Fruit fly (Drosophila melanogaster) whole organism, adult: ENCODE data around the gene CG8539.

Experiments
- CG11617 ChIP-seq: fragments of 200-800 bp; sonication (Bioruptor generic); optimal IDR thresholded peaks from 2 replicates; lab custom pipeline; 2017; ENCODE audit warnings: mild to moderate bottlenecking, missing biosample characterization, missing genetic modification reagents, missing genetic modification characterization
- CG12768 ChIP-seq: fragments of 200-800 bp; sonication (Bioruptor generic); optimal IDR thresholded peaks from 2 replicates; lab custom pipeline; 2017; ENCODE audit warnings: missing biosample characterization, missing genetic modification characterization, mild to moderate bottlenecking, moderate library complexity, missing genetic modification reagents
- CG14711 ChIP-seq: fragments of 200-800 bp; sonication (Bioruptor generic); optimal IDR thresholded peaks from 2 replicates; lab custom pipeline; 2018; ENCODE audit warnings: missing biosample characterization, mild to moderate bottlenecking, missing genetic modification characterization, moderate library complexity
- CG1620 ChIP-seq: fragments of 200-800 bp; sonication (Bioruptor generic); optimal IDR thresholded peaks from 2 replicates; lab custom pipeline; 2016; ENCODE audit warnings: missing biosample characterization, missing genetic modification characterization
- CG33017 ChIP-seq: fragments of 200-800 bp; sonication (Bioruptor generic); optimal IDR thresholded peaks from 2 replicates; lab custom pipeline; 2018; ENCODE audit warnings: missing biosample characterization, mild to moderate bottlenecking, missing genetic modification characterization, moderate library complexity
- CG5204 ChIP-seq: fragments of 200-800 bp; sonication (Bioruptor generic); optimal IDR thresholded peaks from 2 replicates; lab custom pipeline; 2016; ENCODE audit warnings: missing biosample characterization, missing genetic modification characterization
- CG7045 ChIP-seq: fragments of 200-800 bp; sonication (Bioruptor generic); optimal IDR thresholded peaks from 2 replicates; lab custom pipeline; 2017; ENCODE audit warnings: missing biosample characterization, mild to moderate bottlenecking, missing genetic modification characterization
- CG7101 ChIP-seq: fragments of 200-800 bp; sonication (Bioruptor generic); optimal IDR thresholded peaks from 2 replicates; lab custom pipeline; 2018; ENCODE audit warnings: missing biosample characterization, mild to moderate bottlenecking, missing genetic modification characterization, moderate library complexity
- Clk ChIP-seq: fragments of 200-800 bp; sonication (Bioruptor generic); optimal IDR thresholded peaks from 2 replicates; lab custom pipeline; 2017; ENCODE audit warnings: missing biosample characterization, missing genetic modification characterization
- Crg-1 ChIP-seq: fragments of 200-800 bp; sonication (Bioruptor generic); optimal IDR thresholded peaks from 2 replicates; lab custom pipeline; 2016; ENCODE audit warnings: missing biosample characterization, missing genetic modification characterization
- Hr96 ChIP-seq: fragments of 200-800 bp; sonication (Bioruptor generic); optimal IDR thresholded peaks from 2 replicates; lab custom pipeline; 2016; ENCODE audit warnings: missing biosample characterization, missing genetic modification characterization
- Mnt ChIP-seq: fragments of 200-800 bp; sonication (Bioruptor generic); optimal IDR thresholded peaks from 2 replicates; lab custom pipeline; 2016; ENCODE audit warnings: missing biosample characterization, mild to moderate bottlenecking, missing genetic modification characterization
- bab1 ChIP-seq: fragments of 200-800 bp; sonication (Bioruptor generic); optimal IDR thresholded peaks from 3 replicates; lab custom pipeline; 2019; ENCODE audit warnings: missing biosample characterization, mild to moderate bottlenecking, missing genetic modification characterization, moderate library complexity
- cic ChIP-seq: fragments of 200-800 bp; sonication (Bioruptor generic); optimal IDR thresholded peaks from 2 replicates; lab custom pipeline; 2017; ENCODE audit warnings: missing biosample characterization, mild to moderate bottlenecking, missing genetic modification characterization, moderate library complexity
- cnc ChIP-seq, 2 experiments: fragments of >200 bp; optimal IDR thresholded peaks; 2 replicates each; lab custom pipeline; 2017
- kay ChIP-seq: fragments of 200-800 bp; sonication (Bioruptor generic); peaks from one replicate; lab custom pipeline; 2016; ENCODE audit warnings: missing biosample characterization, missing genetic modification characterization, borderline replicate concordance
- ovo ChIP-seq: fragments of 200-800 bp; sonication (Bioruptor generic); optimal IDR thresholded peaks from 2 replicates; lab custom pipeline; 2016; ENCODE audit warnings: missing biosample characterization, missing genetic modification characterization
- pad ChIP-seq: fragments of 200-800 bp; sonication (Bioruptor generic); optimal IDR thresholded peaks from 3 replicates; lab custom pipeline; 2017; ENCODE audit warnings: missing biosample characterization, missing genetic modification characterization, mild to moderate bottlenecking, moderate library complexity, missing genetic modification reagents
- tj ChIP-seq: fragments of 200-800 bp; sonication (Bioruptor generic); optimal IDR thresholded peaks from 3 replicates; lab custom pipeline; 2017; ENCODE audit warnings: missing biosample characterization, mild to moderate bottlenecking, missing genetic modification characterization, moderate library complexity
- toe ChIP-seq: fragments of 200-800 bp; sonication (Bioruptor generic); optimal IDR thresholded peaks from 2 replicates; lab custom pipeline; 2016; ENCODE audit warnings: missing biosample characterization, missing genetic modification characterization

The CG8539 gene

dm6 chr3L:7530461-7531338 is 32.1 kb upstream of the CG8539 start:
- TF ChIP-seq bab1 (GFP tag; lab: Kevin White, UChicago) (no peak), tj (GFP tag; lab: Kevin White, UChicago) (no peak), CG5204 (no peak), pad (GFP tag; lab: Kevin White, UChicago) (no peak), Clk (GFP tag; lab: Kevin White, UChicago) (no peak), CG1620 (GFP tag; lab: Kevin White, UChicago) (no peak), cic (peak; percentile 41), CG7101 (tag; lab: Kevin White, UChicago) (no peak)

DNA sequence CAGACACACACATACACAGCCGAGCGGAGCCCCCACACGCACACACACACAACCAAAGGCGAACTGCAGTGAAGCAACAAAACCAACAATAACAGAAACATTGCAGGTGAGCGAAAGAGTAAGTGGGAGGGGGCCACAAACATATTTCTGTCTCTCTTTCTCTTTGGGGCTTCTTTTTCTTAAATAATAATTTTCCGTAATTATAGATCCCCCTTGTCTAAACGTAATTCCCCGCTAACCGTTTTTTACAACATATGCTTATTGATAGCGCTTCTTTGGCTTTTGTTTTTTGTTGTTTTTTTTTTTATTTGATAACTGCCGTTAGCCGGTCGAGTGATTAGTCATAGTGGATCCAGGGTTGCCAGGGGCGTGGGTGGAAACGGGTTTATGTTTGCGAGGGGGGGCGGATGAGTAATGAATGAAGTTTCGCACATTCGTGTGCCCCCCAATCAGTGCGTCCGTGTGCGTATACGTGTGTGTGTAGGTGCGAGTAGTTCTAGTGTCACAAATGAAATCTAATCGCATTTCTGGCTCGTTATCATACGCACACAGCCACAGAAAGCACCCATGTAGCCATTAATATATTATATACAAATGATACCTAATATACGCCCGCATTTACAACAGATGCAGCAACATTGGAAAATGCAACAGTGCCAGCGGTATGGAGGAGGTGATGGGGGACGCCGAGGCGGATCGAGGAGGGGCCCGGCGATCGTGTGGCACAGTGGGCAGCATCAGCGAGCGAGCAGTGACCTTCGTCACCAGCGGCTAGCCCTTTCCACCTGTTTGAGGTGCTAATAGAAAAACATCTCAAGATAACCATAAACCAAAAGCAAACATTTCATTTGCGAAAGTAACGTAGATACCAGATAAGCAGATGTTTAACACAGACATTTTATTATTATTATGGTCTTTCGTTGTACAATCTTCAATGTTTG is 30.7 kb upstream of the CG8539 start:
- peak; percentile 96 for TF ChIP-seq cic
- TF ChIP-seq tj (GFP tag; lab: Kevin White, UChicago) = peak; percentile 42
- TF ChIP-seq CG7101 (tag; lab: Kevin White, UChicago) = no peak
- peak; percentile 19 for TF ChIP-seq Hr96 (GFP tag; lab: Kevin White, UChicago)
- peak; percentile 60 for TF ChIP-seq pad (GFP tag; lab: Kevin White, UChicago)
- peak; percentile 95 for TF ChIP-seq ovo (GFP tag; lab: Kevin White, UChicago)
- no peak for TF ChIP-seq CG7045 (GFP tag; lab: Kevin White, UChicago)
- no peak for TF ChIP-seq Mnt
- TF ChIP-seq bab1 (GFP tag; lab: Kevin White, UChicago) = no peak
- peak; percentile 99 for TF ChIP-seq kay (GFP tag; lab: Kevin White, UChicago)
- no peak for TF ChIP-seq Crg-1 (GFP tag; lab: Kevin White, UChicago)
- peak; percentile 20 for TF ChIP-seq CG12768 (GFP tag; lab: Kevin White, UChicago)
- TF ChIP-seq CG14711 (tag; lab: Kevin White, UChicago) = peak; percentile 83
- no peak for TF ChIP-seq CG1620 (GFP tag; lab: Kevin White, UChicago)
- TF ChIP-seq Clk (GFP tag; lab: Kevin White, UChicago) = peak; percentile 20
- no peak for TF ChIP-seq CG5204
- TF ChIP-seq toe = no peak
- TF ChIP-seq CG33017 (tag; lab: Kevin White, UChicago) = no peak
- no peak for TF ChIP-seq CG11617 (GFP tag; lab: Kevin White, UChicago)
- TF ChIP-seq cnc (optimal IDR thresholded peaks at IDR 0.05; lab: Kevin White, UChicago) = no peak

DNA sequence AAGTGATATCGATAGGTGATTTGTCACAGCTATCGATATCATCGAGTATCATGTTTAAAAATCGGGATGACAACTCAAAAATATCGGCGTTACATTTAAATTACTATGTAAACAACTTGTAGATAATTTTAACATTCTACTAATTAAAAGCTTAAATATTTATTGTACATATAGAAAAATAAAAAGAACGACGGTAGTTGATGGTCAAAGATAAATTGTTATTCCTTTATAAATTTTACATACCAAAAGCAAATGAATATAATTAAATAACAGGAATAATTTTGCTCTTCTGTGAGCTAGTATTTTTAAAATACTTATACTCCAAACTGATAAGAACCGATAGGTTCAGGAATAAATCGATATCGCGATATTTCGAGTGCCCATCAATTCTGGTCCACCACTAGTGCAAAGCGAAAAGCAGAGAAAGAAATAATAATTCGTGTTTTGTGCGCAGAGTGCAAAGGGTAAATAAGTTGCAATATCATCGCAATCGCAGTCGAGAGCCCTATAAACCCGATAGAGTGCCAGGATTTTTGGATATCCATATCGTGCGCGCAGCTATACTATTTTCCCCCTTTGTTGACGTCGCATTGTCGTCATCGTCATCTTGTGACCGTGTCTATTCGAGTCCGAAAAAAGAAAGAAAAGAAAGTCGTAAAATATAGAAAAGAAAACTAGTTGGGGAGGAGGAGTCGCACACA is 29.9 kb upstream of the CG8539 start, which contains the start of gene lqf:
Gene lqf (plus strand): TSS at position 401 of the 701 bp plus-strand sequence.
- TF ChIP-seq kay (GFP tag; lab: Kevin White, UChicago) = peak; percentile 68
- no peak for TF ChIP-seq CG33017 (tag; lab: Kevin White, UChicago)
- TF ChIP-seq CG12768 (GFP tag; lab: Kevin White, UChicago) = peak; percentile 24
- TF ChIP-seq ovo (GFP tag; lab: Kevin White, UChicago) = no peak
- TF ChIP-seq cic = no peak
- no peak for TF ChIP-seq CG5204
- no peak for TF ChIP-seq CG11617 (GFP tag; lab: Kevin White, UChicago)
- TF ChIP-seq CG1620 (GFP tag; lab: Kevin White, UChicago) = no peak
- peak in 1 of 2 experiments; percentile 66 for TF ChIP-seq cnc (optimal IDR thresholded peaks at IDR 0.05; lab: Kevin White, UChicago)
- no peak for TF ChIP-seq Mnt
- TF ChIP-seq pad (GFP tag; lab: Kevin White, UChicago) = no peak
- no peak for TF ChIP-seq Clk (GFP tag; lab: Kevin White, UChicago)
- TF ChIP-seq CG7045 (GFP tag; lab: Kevin White, UChicago) = no peak
- no peak for TF ChIP-seq bab1 (GFP tag; lab: Kevin White, UChicago)
- no peak for TF ChIP-seq Crg-1 (GFP tag; lab: Kevin White, UChicago)
- TF ChIP-seq tj (GFP tag; lab: Kevin White, UChicago) = no peak
- TF ChIP-seq Hr96 (GFP tag; lab: Kevin White, UChicago) = peak; percentile 4
- peak; percentile 51 for TF ChIP-seq toe
- TF ChIP-seq CG7101 (tag; lab: Kevin White, UChicago) = peak; percentile 38
- TF ChIP-seq CG14711 (tag; lab: Kevin White, UChicago) = peak; percentile 45

- TF ChIP-seq CG12768 (GFP tag; lab: Kevin White, UChicago) (no peak), CG33017 (tag; lab: Kevin White, UChicago) (no peak), kay (GFP tag; lab: Kevin White, UChicago) (peak; percentile 82), ovo (GFP tag; lab: Kevin White, UChicago) (no peak)
These were observed 29.2 kb upstream of the CG8539 start for dm6 chr3L:7527661-7528379.
